Fruit fly (Drosophila melanogaster) whole organism, prepupa: ENCODE results near the gene Gyc76C.

Source experiments
- CG8319 ChIP-seq: fragments of 200-800 bp; sonication (Bioruptor generic); optimal IDR thresholded peaks from 3 replicates; lab custom pipeline; 2016; ENCODE audit warnings: missing biosample characterization, missing genetic modification characterization
- Gug ChIP-seq: fragments of 200-800 bp; sonication (Bioruptor generic); IDR thresholded peaks from 2 replicates; pipeline ENCODE4 v1.3.6; 2022; ENCODE audit warnings: missing biosample characterization, missing genetic modification characterization
- cyc ChIP-seq: fragments of 200-800 bp; sonication (Bioruptor generic); optimal IDR thresholded peaks from 3 replicates; lab custom pipeline; 2016; ENCODE audit warnings: missing biosample characterization, missing genetic modification characterization

Gyc76C gene

dm6 chr3L:19701106-19701505 is 92.3 kb downstream of the Gyc76C start:
- TF ChIP-seq cyc, result no peak
- TF ChIP-seq Gug (GFP tag; lab: Robert Waterston, UW), result no peak
- TF ChIP-seq CG8319 (GFP tag; lab: Kevin White, UChicago), result no peak
- TF ChIP-seq, all 60 proteins: peak for 0
